Worm (Caenorhabditis elegans) whole organism, mixed stage, embryonic: ENCODE data around the gene T04A6.3.

Experiments
- mab-5 ChIP-seq: fragments of 150-350 bp; optimal IDR thresholded peaks from 2 replicates; lab custom pipeline; 2014; ENCODE audit warnings: missing biosample characterization, missing genetic modification characterization
- nhr-237 ChIP-seq: fragments of 150-350 bp; optimal IDR thresholded peaks from 2 replicates; lab custom pipeline; 2014; ENCODE audit warnings: missing biosample characterization, missing genetic modification characterization
- nhr-28 ChIP-seq: fragments of 150-350 bp; optimal IDR thresholded peaks from 2 replicates; lab custom pipeline; 2014; ENCODE audit warnings: missing biosample characterization, missing genetic modification characterization
- unc-62 ChIP-seq: fragments of 150-350 bp; optimal IDR thresholded peaks from 2 replicates; lab custom pipeline; 2014; ENCODE audit warnings: missing biosample characterization, missing genetic modification reagents, missing genetic modification characterization

ce11 chrIII:7571726-7572125 is 36.4 kb downstream of the T04A6.3 start:
- TF ChIP-seq nhr-237 (tag; lab: Kevin White, UChicago), result no peak
- no peak for TF ChIP-seq unc-62 (GFP tag; lab: Kevin White, UChicago)
- TF ChIP-seq nhr-28, result no peak
- no peak for TF ChIP-seq mab-5
